Fruit fly (Drosophila melanogaster) whole organism, prepupa: ENCODE measurements around the gene dpr14.

Experiments used
- Blimp-1 ChIP-seq: fragments of 200-800 bp; sonication (Bioruptor generic); optimal IDR thresholded peaks from 3 replicates; lab custom pipeline; 2017; ENCODE audit warnings: missing biosample characterization, missing genetic modification characterization, mild to moderate bottlenecking, moderate library complexity, missing genetic modification reagents
- CG10631 ChIP-seq: fragments of 200-800 bp; sonication (Bioruptor generic); optimal IDR thresholded peaks from 2 replicates; lab custom pipeline; 2016; ENCODE audit warnings: missing biosample characterization, missing genetic modification characterization
- CG10669 ChIP-seq: fragments of 200-800 bp; sonication (Bioruptor generic); optimal IDR thresholded peaks from 3 replicates; lab custom pipeline; 2018; ENCODE audit warnings: missing biosample characterization, mild to moderate bottlenecking, missing genetic modification characterization, moderate library complexity
- CG11762 ChIP-seq: fragments of 200-800 bp; sonication (Bioruptor generic); optimal IDR thresholded peaks from 3 replicates; lab custom pipeline; 2016; ENCODE audit warnings: missing biosample characterization, missing genetic modification characterization; ENCODE audit not compliant: insufficient read depth
- CG11902 ChIP-seq: fragments of 200-800 bp; sonication (Bioruptor generic); optimal IDR thresholded peaks from 3 replicates; lab custom pipeline; 2016; ENCODE audit warnings: missing biosample characterization, missing genetic modification characterization
- CG15336 ChIP-seq: fragments of 200-800 bp; sonication (Bioruptor generic); IDR thresholded peaks from 2 replicates; pipeline ENCODE4 v1.3.6; 2022; ENCODE audit warnings: missing biosample characterization, missing genetic modification characterization
- CG1621 ChIP-seq: fragments of 200-800 bp; sonication (Bioruptor generic); optimal IDR thresholded peaks from 3 replicates; lab custom pipeline; 2018; ENCODE audit warnings: missing biosample characterization, mild to moderate bottlenecking, missing genetic modification characterization
- CG3032 ChIP-seq: fragments of 200-800 bp; optimal IDR thresholded peaks from 2 replicates; lab custom pipeline; 2019; ENCODE audit warnings: missing biosample characterization, mild to moderate bottlenecking, missing genetic modification characterization, moderate library complexity
- CG31627 ChIP-seq: fragments of 200-800 bp; sonication (Bioruptor generic); optimal IDR thresholded peaks from 3 replicates; lab custom pipeline; 2016; ENCODE audit warnings: missing biosample characterization, missing genetic modification characterization
- CG32006 ChIP-seq: fragments of 200-800 bp; sonication (Bioruptor generic); optimal IDR thresholded peaks from 3 replicates; lab custom pipeline; 2017; ENCODE audit warnings: missing biosample characterization, mild to moderate bottlenecking, missing genetic modification characterization
- CG34406 ChIP-seq: fragments of 200-800 bp; sonication (Bioruptor generic); optimal IDR thresholded peaks from 3 replicates; lab custom pipeline; 2016; ENCODE audit warnings: missing biosample characterization, missing genetic modification characterization
- CG3919 ChIP-seq: fragments of 200-800 bp; sonication (Bioruptor generic); optimal IDR thresholded peaks from 3 replicates; lab custom pipeline; 2016; ENCODE audit warnings: missing biosample characterization, missing genetic modification characterization
- CG4318 ChIP-seq: fragments of 200-800 bp; sonication (Bioruptor generic); optimal IDR thresholded peaks from 3 replicates; lab custom pipeline; 2017; ENCODE audit warnings: missing biosample characterization, mild to moderate bottlenecking, missing genetic modification characterization
- CG6163 ChIP-seq: fragments of 200-800 bp; sonication (Bioruptor generic); IDR thresholded peaks from 3 replicates; pipeline ENCODE4 v1.3.6; 2022; ENCODE audit warnings: missing biosample characterization, missing genetic modification characterization
- CG6792 ChIP-seq: fragments of 200-800 bp; sonication (Bioruptor generic); optimal IDR thresholded peaks from 3 replicates; lab custom pipeline; 2016; ENCODE audit warnings: missing biosample characterization, missing genetic modification characterization
- CG6854 ChIP-seq: fragments of 200-800 bp; sonication (Bioruptor generic); optimal IDR thresholded peaks from 2 replicates; lab custom pipeline; 2017; ENCODE audit warnings: missing biosample characterization, mild to moderate bottlenecking, missing genetic modification characterization
- CG8319 ChIP-seq: fragments of 200-800 bp; sonication (Bioruptor generic); optimal IDR thresholded peaks from 3 replicates; lab custom pipeline; 2016; ENCODE audit warnings: missing biosample characterization, missing genetic modification characterization
- Eip75B ChIP-seq: fragments of 200-800 bp; sonication (Bioruptor generic); optimal IDR thresholded peaks from 3 replicates; lab custom pipeline; 2016; ENCODE audit warnings: missing biosample characterization, missing genetic modification characterization
- Eip78C ChIP-seq: fragments of 200-800 bp; sonication (Bioruptor generic); peaks from one replicate; lab custom pipeline; 2016; ENCODE audit warnings: missing biosample characterization, missing genetic modification characterization
- Eip93F ChIP-seq: fragments of 200-800 bp; sonication (Bioruptor generic); optimal IDR thresholded peaks from 2 replicates; lab custom pipeline; 2016; ENCODE audit warnings: missing biosample characterization, mild to moderate bottlenecking, missing genetic modification characterization
- Ets96B ChIP-seq: fragments of 200-800 bp; optimal IDR thresholded peaks from 2 replicates; lab custom pipeline; 2019; ENCODE audit warnings: missing biosample characterization, mild to moderate bottlenecking, missing genetic modification characterization, moderate library complexity
- Gug ChIP-seq: fragments of 200-800 bp; sonication (Bioruptor generic); IDR thresholded peaks from 2 replicates; pipeline ENCODE4 v1.3.6; 2022; ENCODE audit warnings: missing biosample characterization, missing genetic modification characterization
- Hr38 ChIP-seq: sonication (Bioruptor generic); optimal IDR thresholded peaks from 2 replicates; lab custom pipeline; 2016; ENCODE audit warnings: missing biosample characterization, missing genetic modification characterization
- Hr39 ChIP-seq: fragments of 200-800 bp; sonication (Bioruptor generic); optimal IDR thresholded peaks from 2 replicates; lab custom pipeline; 2016; ENCODE audit warnings: missing biosample characterization, missing genetic modification characterization
- Met ChIP-seq: fragments of 200-800 bp; sonication (Bioruptor generic); optimal IDR thresholded peaks from 3 replicates; lab custom pipeline; 2016; ENCODE audit warnings: missing biosample characterization, missing genetic modification characterization
- OdsH ChIP-seq: fragments of 200-800 bp; sonication (Bioruptor generic); optimal IDR thresholded peaks from 3 replicates; lab custom pipeline; 2016; ENCODE audit warnings: missing biosample characterization, missing genetic modification characterization
- Sox14 ChIP-seq: fragments of 200-800 bp; sonication (Bioruptor generic); optimal IDR thresholded peaks from 3 replicates; lab custom pipeline; 2016; ENCODE audit warnings: missing biosample characterization, missing genetic modification characterization
- achi ChIP-seq: fragments of 200-800 bp; sonication (Bioruptor generic); optimal IDR thresholded peaks from 3 replicates; lab custom pipeline; 2016; ENCODE audit warnings: missing biosample characterization, missing genetic modification characterization
- acj6 ChIP-seq: fragments of 200-800 bp; sonication (Bioruptor generic); optimal IDR thresholded peaks from 3 replicates; lab custom pipeline; 2016; ENCODE audit warnings: missing biosample characterization, missing genetic modification characterization
- dac ChIP-seq: fragments of 200-800 bp; sonication (Bioruptor generic); optimal IDR thresholded peaks from 2 replicates; lab custom pipeline; 2017; ENCODE audit warnings: missing biosample characterization, mild to moderate bottlenecking, missing genetic modification characterization
- dsx ChIP-seq: fragments of 200-800 bp; optimal IDR thresholded peaks from 3 replicates; lab custom pipeline; 2019; ENCODE audit warnings: missing biosample characterization, mild to moderate bottlenecking, missing genetic modification characterization, moderate library complexity; ENCODE audit not compliant: poor library complexity, severe bottlenecking
- eg ChIP-seq: fragments of 200-800 bp; sonication (Bioruptor generic); IDR thresholded peaks from 3 replicates; pipeline ENCODE4 v1.3.6; 2022; ENCODE audit warnings: missing biosample characterization, missing genetic modification characterization
- esn ChIP-seq: fragments of 200-800 bp; sonication (Bioruptor generic); optimal IDR thresholded peaks from 2 replicates; lab custom pipeline; 2016; ENCODE audit warnings: missing biosample characterization, mild to moderate bottlenecking, missing genetic modification characterization, moderate library complexity
- fd59A ChIP-seq: fragments of 200-800 bp; sonication (Bioruptor generic); optimal IDR thresholded peaks from 2 replicates; lab custom pipeline; 2017; ENCODE audit warnings: missing biosample characterization, mild to moderate bottlenecking, missing genetic modification characterization, missing genetic modification reagents
- fd85E ChIP-seq: fragments of 200-800 bp; sonication (Bioruptor generic); optimal IDR thresholded peaks from 3 replicates; lab custom pipeline; 2016; ENCODE audit warnings: missing biosample characterization, missing genetic modification characterization
- lz ChIP-seq: fragments of 200-800 bp; sonication (Bioruptor generic); optimal IDR thresholded peaks from 3 replicates; lab custom pipeline; 2016; ENCODE audit warnings: missing biosample characterization, missing genetic modification characterization
- net ChIP-seq: fragments of 200-800 bp; sonication (Bioruptor generic); optimal IDR thresholded peaks from 3 replicates; lab custom pipeline; 2016; ENCODE audit warnings: missing biosample characterization, missing genetic modification characterization
- pdm3 ChIP-seq: fragments of 200-800 bp; sonication (Bioruptor generic); optimal IDR thresholded peaks from 3 replicates; lab custom pipeline; 2016; ENCODE audit warnings: missing biosample characterization, missing genetic modification characterization
- salr ChIP-seq, 2 experiments: fragments of 200-800 bp; sonication (Bioruptor generic); optimal IDR thresholded peaks; 3 replicates each; lab custom pipeline; 2016 to 2018; ENCODE audit warnings: missing biosample characterization in 2 of 2, missing genetic modification characterization in 2 of 2, mild to moderate bottlenecking in 1 of 2
- spab ChIP-seq: fragments of 200-800 bp; sonication (Bioruptor generic); optimal IDR thresholded peaks from 2 replicates; lab custom pipeline; 2017; ENCODE audit warnings: missing biosample characterization, mild to moderate bottlenecking, missing genetic modification characterization, missing genetic modification reagents
- svp ChIP-seq: fragments of 200-800 bp; sonication (Bioruptor generic); peaks from one replicate; lab custom pipeline; 2016; ENCODE audit warnings: missing biosample characterization, missing genetic modification characterization
- topi ChIP-seq: fragments of 200-800 bp; sonication (Bioruptor generic); optimal IDR thresholded peaks from 3 replicates; lab custom pipeline; 2016; ENCODE audit warnings: missing biosample characterization, missing genetic modification characterization
- vri ChIP-seq: fragments of 200-800 bp; sonication (Bioruptor generic); optimal IDR thresholded peaks from 3 replicates; lab custom pipeline; 2016; ENCODE audit warnings: missing biosample characterization, mild to moderate bottlenecking, missing genetic modification characterization

Gene dpr14

dm6 chrX:7944772-7945722, 37.0 kb upstream of the dpr14 start (continued):
- TF ChIP-seq CG4318 (GFP tag; lab: Kevin White, UChicago) (peak; percentile 43), CG11762 (GFP tag; lab: Kevin White, UChicago) (peak; percentile 45), topi (peak; percentile 75), net (GFP tag; lab: Kevin White, UChicago) (peak; percentile 42), Hr38 (GFP tag; lab: Kevin White, UChicago) (no peak), Ets96B (tag; lab: Kevin White, UChicago) (peak; percentile 43), svp (peak; percentile 93), CG3919 (GFP tag; lab: Kevin White, UChicago) (peak; percentile 47), CG34406 (peak; percentile 49), CG32006 (GFP tag; lab: Kevin White, UChicago) (peak; percentile 71), CG6792 (GFP tag; lab: Kevin White, UChicago) (peak; percentile 60), spab (GFP tag; lab: Kevin White, UChicago) (peak; percentile 34), Eip75B (GFP tag; lab: Kevin White, UChicago) (peak; percentile 57), Eip78C (GFP tag; lab: Kevin White, UChicago) (peak; percentile 89), Met (GFP tag; lab: Kevin White, UChicago) (peak; percentile 71)

dm6 chrX:7944151-7944713, 36.1 kb upstream of the dpr14 start:
- no peak for TF ChIP-seq Eip75B (GFP tag; lab: Kevin White, UChicago)
- TF ChIP-seq Hr39 (GFP tag; lab: Kevin White, UChicago), result no peak
- no peak for TF ChIP-seq Eip93F (GFP tag; lab: Kevin White, UChicago)
- TF ChIP-seq CG10631 (GFP tag; lab: Kevin White, UChicago), result no peak
- TF ChIP-seq fd59A (GFP tag; lab: Kevin White, UChicago), result no peak
- no peak for TF ChIP-seq eg (GFP tag; lab: Robert Waterston, UW)
- TF ChIP-seq OdsH (GFP tag; lab: Kevin White, UChicago), result no peak
- TF ChIP-seq topi, result no peak

- TF ChIP-seq svp (peak; percentile 51), salr (GFP tag; optimal IDR thresholded peaks at IDR 0.05; lab: Kevin White, UChicago) (no peak), Eip75B (GFP tag; lab: Kevin White, UChicago) (peak; percentile 36), dac (GFP tag; lab: Kevin White, UChicago) (no peak), topi (no peak), Eip78C (GFP tag; lab: Kevin White, UChicago) (peak; percentile 62), CG31627 (no peak), Gug (GFP tag; lab: Robert Waterston, UW) (no peak), esn (peak; percentile 45), Eip93F (GFP tag; lab: Kevin White, UChicago) (no peak), CG10631 (GFP tag; lab: Kevin White, UChicago) (no peak), dsx (GFP tag; lab: Kevin White, UChicago) (no peak), achi (GFP tag; lab: Kevin White, UChicago) (no peak), Blimp-1 (no peak), eg (GFP tag; lab: Robert Waterston, UW) (no peak), Sox14 (GFP tag; lab: Kevin White, UChicago) (no peak), CG4318 (GFP tag; lab: Kevin White, UChicago) (no peak), CG8319 (GFP tag; lab: Kevin White, UChicago) (no peak), CG6792 (GFP tag; lab: Kevin White, UChicago) (no peak), CG15336 (GFP tag; lab: Robert Waterston, UW) (no peak), CG3032 (no peak), pdm3 (GFP tag; lab: Kevin White, UChicago) (no peak), fd85E (GFP tag; lab: Kevin White, UChicago) (no peak), lz (GFP tag; lab: Kevin White, UChicago) (no peak), CG6854 (GFP tag; lab: Kevin White, UChicago) (no peak), CG10669 (no peak), CG1621 (tag; lab: Kevin White, UChicago) (no peak), CG6163 (GFP tag; lab: Robert Waterston, UW) (0 out of 3 replicates have a peak, but pooled peaks have one; percentile 4), acj6 (GFP tag; lab: Kevin White, UChicago) (no peak), vri (no peak), Hr38 (GFP tag; lab: Kevin White, UChicago) (no peak), CG11902 (no peak)
These were observed 30.4 kb upstream of the dpr14 start for dm6 chrX:7938482-7938804.
